Worm (Caenorhabditis elegans): ENCODE results near the gene ZK1248.11.

The ZK1248.11 gene

DNA sequence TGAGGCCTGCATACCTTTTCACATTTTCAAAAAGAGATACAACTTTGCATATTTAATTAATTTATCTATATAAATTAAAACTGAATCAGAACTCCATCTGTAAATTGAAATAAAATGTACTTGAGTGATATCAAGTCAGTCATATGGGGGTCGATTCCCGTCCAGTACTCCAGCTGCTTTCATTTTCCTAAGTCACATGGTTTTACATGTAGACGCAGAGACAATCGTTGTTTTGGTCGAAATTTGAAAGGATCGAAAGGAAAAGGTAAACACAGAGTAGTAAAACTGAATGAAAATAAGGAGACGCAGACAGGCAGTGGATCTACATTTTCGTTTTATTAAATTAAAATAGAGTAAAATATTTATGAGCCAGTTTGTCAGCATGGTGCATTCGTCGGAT is 45.7 kb upstream of the ZK1248.11 start (continued):
- TF ChIP-seq unc-86 (tag; optimal IDR thresholded peaks at IDR 0.05) (no peak), nhr-12 (tag; optimal IDR thresholded peaks at IDR 0.05) (no peak), nhr-71 (tag; optimal IDR thresholded peaks at IDR 0.05) (peak; percentile 71)

DNA sequence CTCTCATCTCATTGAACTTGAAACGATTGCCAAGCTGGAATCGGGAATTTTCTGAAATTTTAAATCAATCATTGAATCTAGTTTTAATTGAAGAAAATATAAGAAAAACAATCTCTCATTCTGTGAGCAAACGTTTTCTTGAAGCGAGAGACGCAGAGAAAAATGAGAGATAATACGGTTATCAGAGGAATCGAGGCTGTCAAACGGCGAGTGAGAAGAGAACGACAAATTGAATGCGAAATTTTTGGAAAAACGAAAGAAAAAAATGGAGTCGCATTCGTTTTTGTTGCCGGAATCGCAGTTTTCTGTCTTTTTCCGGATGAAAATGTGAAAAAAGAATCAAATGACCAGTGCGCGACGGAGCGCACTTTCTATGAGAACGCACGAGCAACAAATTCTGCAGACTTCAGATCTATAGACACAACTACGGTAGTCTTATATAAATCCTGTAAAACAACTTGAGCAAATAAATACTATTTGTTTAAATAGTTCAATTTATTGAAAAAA is 45.2 kb upstream of the ZK1248.11 start, which contains the start of gene tex-2:
Gene tex-2 (minus strand): TSS at position 51 of the 507 bp plus-strand sequence.
- TF ChIP-seq irx-1 (tag; optimal IDR thresholded peaks at IDR 0.05) (no peak), lin-14 (GFP tag; optimal IDR thresholded peaks at IDR 0.05) (peak; percentile 62), nhr-237 (tag; optimal IDR thresholded peaks at IDR 0.05) (no peak), lin-13 (GFP tag; optimal IDR thresholded peaks at IDR 0.05) (peak; percentile 48), C16A3.4 (tag; optimal IDR thresholded peaks at IDR 0.05) (no peak), egl-27 (tag; optimal IDR thresholded peaks at IDR 0.05) (no peak), nhr-20 (tag; optimal IDR thresholded peaks at IDR 0.05) (peak; percentile 41), xbp-1 (tag; optimal IDR thresholded peaks at IDR 0.05) (peak; percentile 19), zip-4 (GFP tag; optimal IDR thresholded peaks at IDR 0.05) (no peak), pag-3 (tag; optimal IDR thresholded peaks at IDR 0.05; ENCODE audit: borderline replicate concordance, insufficient read depth) (no peak), aha-1 (tag; optimal IDR thresholded peaks at IDR 0.05) (no peak), snu-23 (GFP tag; optimal IDR thresholded peaks at IDR 0.05) (peak; percentile 22), lin-35 (GFP tag; optimal IDR thresholded peaks at IDR 0.05) (no peak), ceh-82 (tag; optimal IDR thresholded peaks at IDR 0.05) (peak in 2 of 3 experiments; percentile 24), elt-3 (tag; optimal IDR thresholded peaks at IDR 0.05) (no peak), C04F5.9 (tag; optimal IDR thresholded peaks at IDR 0.05) (no peak), unc-130 (tag; optimal IDR thresholded peaks at IDR 0.05) (no peak), nhr-90 (tag; optimal IDR thresholded peaks at IDR 0.05; ENCODE audit: poor library complexity) (no peak), jun-1 (tag; optimal IDR thresholded peaks at IDR 0.05) (peak; percentile 27), nhr-85 (tag) (no peak), lsy-2 (tag; optimal IDR thresholded peaks at IDR 0.05) (peak; percentile 7 to 22), hpl-2 (GFP tag; optimal IDR thresholded peaks at IDR 0.05) (no peak), ztf-11 (tag; optimal IDR thresholded peaks at IDR 0.05) (no peak), rnt-1 (tag; optimal IDR thresholded peaks at IDR 0.05) (peak; percentile 32), elt-2 (tag; optimal IDR thresholded peaks at IDR 0.05) (peak; percentile 57), tlp-1 (tag; optimal IDR thresholded peaks at IDR 0.05) (no peak), efl-3 (GFP tag; optimal IDR thresholded peaks at IDR 0.05) (no peak), nhr-47 (tag; optimal IDR thresholded peaks at IDR 0.05) (peak; percentile 54), sptf-1 (tag; optimal IDR thresholded peaks at IDR 0.05) (no peak), nhr-71 (tag; optimal IDR thresholded peaks at IDR 0.05) (peak; percentile 31), lin-15B (tag; optimal IDR thresholded peaks at IDR 0.05) (peak; percentile 38), efl-1 (optimal IDR thresholded peaks at IDR 0.05) (peak; percentile 36 to 44), efl-1 (GFP tag; optimal IDR thresholded peaks at IDR 0.05 in 1 of 2) (no peak), mef-2 (tag; optimal IDR thresholded peaks at IDR 0.05) (no peak), ets-5 (GFP tag; IDR thresholded peaks at IDR 0.05) (no peak), isw-1 (GFP tag; IDR thresholded peaks at IDR 0.05) (peak; percentile 18), unc-86 (tag; optimal IDR thresholded peaks at IDR 0.05) (peak; percentile 4), mep-1 (tag; optimal IDR thresholded peaks at IDR 0.05) (no peak), fkh-4 (tag; optimal IDR thresholded peaks at IDR 0.05; ENCODE audit: borderline replicate concordance) (no peak), fkh-10 (GFP tag; optimal IDR thresholded peaks at IDR 0.05) (no peak), alr-1 (tag; optimal IDR thresholded peaks at IDR 0.05; ENCODE audit: borderline replicate concordance) (no peak), dpl-1 (GFP tag; optimal IDR thresholded peaks at IDR 0.05) (peak in 2 of 3 experiments; percentile 3 to 14), nhr-19 (GFP tag; conservative IDR thresholded peaks at IDR 0.05) (no peak), unc-98 (GFP tag; IDR thresholded peaks at IDR 0.05) (0 out of 2 replicates have a peak, but pooled peaks have one; percentile 14), pqm-1 (tag; optimal IDR thresholded peaks at IDR 0.05) (no peak)

All from whole organism, L1 larva.